Worm (Caenorhabditis elegans) whole organism, L3 larva: ENCODE data around the gene F40D4.13.

Experiments used
- ceh-82 ChIP-seq: fragments of 150-350 bp; optimal IDR thresholded peaks from 2 replicates; lab custom pipeline; 2014; ENCODE audit warnings: missing biosample characterization, missing genetic modification characterization
- nfya-1 ChIP-seq: sonication (generic microtip); optimal IDR thresholded peaks from 2 replicates; lab custom pipeline; 2017; ENCODE audit warnings: missing genetic modification characterization, mild to moderate bottlenecking, missing compliant biosample characterization, antibody characterized with exemption, moderate library complexity; ENCODE audit not compliant: insufficient read depth
- nhr-77 ChIP-seq: fragments of 150-350 bp; optimal IDR thresholded peaks from 2 replicates; lab custom pipeline; 2014; ENCODE audit warnings: missing biosample characterization, missing genetic modification characterization
- pha-4 ChIP-seq: fragments of 150-350 bp; optimal IDR thresholded peaks from 2 replicates; lab custom pipeline; 2014; ENCODE audit warnings: missing biosample characterization, missing genetic modification reagents, missing genetic modification characterization

DNA sequence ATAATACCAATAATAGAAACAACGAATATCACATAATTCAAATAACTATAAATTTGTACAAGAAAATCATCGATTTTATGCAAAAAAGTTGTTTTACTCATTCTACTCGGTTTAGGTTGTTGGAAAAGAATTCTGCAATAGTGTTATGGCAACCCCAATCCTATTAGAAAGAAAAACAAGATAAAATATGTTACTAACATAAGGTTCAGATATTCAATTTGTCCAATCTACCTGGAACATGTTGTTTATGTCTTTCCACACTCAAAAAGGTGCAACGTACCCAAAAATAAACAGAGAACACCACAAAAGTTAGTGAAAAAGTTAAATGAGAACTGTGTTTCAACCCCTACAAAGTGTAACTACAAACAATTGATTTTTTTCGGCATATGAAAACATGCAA lies 13.8 kb upstream of the F40D4.13 start, which contains the start of gene srw-51:
- TF ChIP-seq nhr-77 (tag; lab: Kevin White, UChicago) (no peak), ceh-82 (tag; lab: Kevin White, UChicago) (no peak), nfya-1 (tag; lab: Kevin White, UChicago) (no peak), pha-4 (tag; lab: Kevin White, UChicago) (no peak)
